Worm (Caenorhabditis elegans) whole organism, early embryonic: ENCODE data around the gene srh-287.

Experiments
- B0310.2 ChIP-seq: sonication (generic microtip); optimal IDR thresholded peaks from 2 replicates; lab custom pipeline; 2016; ENCODE audit warnings: mild to moderate bottlenecking, missing genetic modification characterization, missing compliant biosample characterization
- ama-1 ChIP-seq: fragments of 150-350 bp; optimal IDR thresholded peaks from 2 replicates; lab custom pipeline; 2014
- ets-7 ChIP-seq: sonication (generic microtip); optimal IDR thresholded peaks from 2 replicates; lab custom pipeline; 2016; ENCODE audit warnings: missing genotype, missing genetic modification characterization, missing compliant biosample characterization
- flt-1 ChIP-seq: fragments of 200-800 bp; sonication (Bioruptor generic); IDR thresholded peaks from 2 replicates; pipeline ENCODE4 v1.3.6; 2022; ENCODE audit warnings: missing genetic modification characterization, missing compliant biosample characterization
- hnd-1 ChIP-seq: sonication (generic microtip); optimal IDR thresholded peaks from 2 replicates; lab custom pipeline; 2016; ENCODE audit warnings: missing genetic modification characterization, missing compliant biosample characterization
- sea-1 ChIP-seq: fragments of 200-800 bp; sonication (Bioruptor generic); conservative IDR thresholded peaks from 2 replicates; pipeline ENCODE4 v1.3.6; 2022; ENCODE audit warnings: missing genetic modification characterization, missing compliant biosample characterization
- tbx-11 ChIP-seq: fragments of 200-800 bp; sonication (Bioruptor generic); IDR thresholded peaks from 2 replicates; pipeline ENCODE4 v1.3.6; 2022; ENCODE audit warnings: missing genetic modification characterization, missing compliant biosample characterization

ce11 chrV:17831350-17831749 is 30.7 kb downstream of the srh-287 start, which contains the start of gene srh-303:
- TF ChIP-seq ets-7 (tag; lab: Kevin White, UChicago) (no peak), flt-1 (GFP tag; lab: Robert Waterston, UW) (no peak), ama-1 (lab: Kevin White, UChicago) (no peak), sea-1 (GFP tag; lab: Robert Waterston, UW) (no peak), tbx-11 (no peak), hnd-1 (tag; lab: Kevin White, UChicago) (no peak), B0310.2 (tag; lab: Kevin White, UChicago) (no peak)
